Fruit fly (Drosophila melanogaster) whole organism, embryonic: ENCODE results near the gene CG31495.
A peak's percentile ranks its signal among the peaks of the same experiment; 100 is the strongest.

Experiments used
- Bgb ChIP-seq: fragments of 200-800 bp; sonication (Bioruptor generic); IDR thresholded peaks from 2 replicates; pipeline ENCODE4 v1.3.6; 2022; ENCODE audit warnings: missing biosample characterization, missing genetic modification characterization; ENCODE audit not compliant: partially characterized antibody
- CG10366 ChIP-seq: fragments of 200-800 bp; sonication (Bioruptor generic); IDR thresholded peaks from 2 replicates; pipeline ENCODE4 v1.3.6; 2022; ENCODE audit warnings: missing biosample characterization, missing genetic modification characterization
- CG11504 ChIP-seq: fragments of 200-800 bp; sonication (Bioruptor generic); optimal IDR thresholded peaks from 3 replicates; lab custom pipeline; 2019; ENCODE audit warnings: missing biosample characterization, mild to moderate bottlenecking, missing genetic modification characterization, moderate library complexity
- CG12942 ChIP-seq: fragments of 200-800 bp; sonication (Bioruptor generic); optimal IDR thresholded peaks from 3 replicates; lab custom pipeline; 2016; ENCODE audit warnings: missing biosample characterization, missing genetic modification characterization
- CG13894 ChIP-seq: fragments of 200-800 bp; sonication (Bioruptor generic); optimal IDR thresholded peaks from 3 replicates; lab custom pipeline; 2018; ENCODE audit warnings: missing biosample characterization, mild to moderate bottlenecking, missing genetic modification characterization, moderate library complexity
- CG14050 ChIP-seq: fragments of 200-800 bp; sonication (Bioruptor generic); IDR thresholded peaks from 3 replicates; pipeline ENCODE4 v1.3.6; 2022; ENCODE audit warnings: missing biosample characterization, missing genetic modification characterization
- CG18262 ChIP-seq: fragments of 200-800 bp; optimal IDR thresholded peaks from 3 replicates; lab custom pipeline; 2019; ENCODE audit warnings: missing biosample characterization, mild to moderate bottlenecking, missing genetic modification characterization, moderate library complexity
- CG31224 ChIP-seq: fragments of 200-800 bp; sonication (Bioruptor generic); IDR thresholded peaks from 2 replicates; pipeline ENCODE4 v1.3.6; 2022; ENCODE audit warnings: missing biosample characterization, missing genetic modification characterization
- CG3838 ChIP-seq: fragments of 200-800 bp; sonication (Bioruptor generic); optimal IDR thresholded peaks from 3 replicates; lab custom pipeline; 2016; ENCODE audit warnings: missing biosample characterization, missing genetic modification characterization
- CG5953 ChIP-seq: fragments of 200-800 bp; sonication (Bioruptor generic); IDR thresholded peaks from 2 replicates; pipeline ENCODE4 v1.3.6; 2022; ENCODE audit warnings: missing biosample characterization, missing genetic modification characterization
- CG6683 ChIP-seq: fragments of 200-800 bp; sonication (Bioruptor generic); optimal IDR thresholded peaks from 2 replicates; lab custom pipeline; 2017; ENCODE audit warnings: missing biosample characterization, mild to moderate bottlenecking, missing genetic modification characterization, missing genetic modification reagents
- CG6765 ChIP-seq: fragments of 200-800 bp; sonication (Bioruptor generic); optimal IDR thresholded peaks from 3 replicates; lab custom pipeline; 2017; ENCODE audit warnings: missing biosample characterization, mild to moderate bottlenecking, missing genetic modification characterization
- Dek ChIP-seq: fragments of 200-800 bp; sonication (Bioruptor generic); optimal IDR thresholded peaks from 3 replicates; lab custom pipeline; 2019; ENCODE audit warnings: missing biosample characterization, mild to moderate bottlenecking, missing genetic modification characterization, moderate library complexity
- E2f1 ChIP-seq: fragments of 200-800 bp; sonication (Bioruptor generic); IDR thresholded peaks from 2 replicates; pipeline ENCODE4 v1.3.6; 2022; ENCODE audit warnings: missing biosample characterization, missing genetic modification characterization
- Ets65A ChIP-seq: fragments of 200-800 bp; sonication (Bioruptor generic); peaks from one replicate; lab custom pipeline; 2016; ENCODE audit warnings: missing biosample characterization, missing genetic modification characterization
- Hr51 ChIP-seq, 2 experiments: fragments of 200-800 bp; sonication (Bioruptor generic); optimal IDR thresholded peaks; 2 replicates in 1 of 2; 3 replicates in 1 of 2; lab custom pipeline; 2016 to 2018; ENCODE audit warnings: missing biosample characterization in 2 of 2, missing genetic modification characterization in 2 of 2, mild to moderate bottlenecking in 1 of 2, moderate library complexity in 1 of 2
- Kr ChIP-seq: fragments of 200-800 bp; sonication (Bioruptor generic); optimal IDR thresholded peaks from 2 replicates; lab custom pipeline; 2017; ENCODE audit warnings: missing biosample characterization, mild to moderate bottlenecking, missing genetic modification characterization
- Mrtf ChIP-seq: fragments of 200-800 bp; sonication (Bioruptor generic); IDR thresholded peaks from 3 replicates; pipeline ENCODE4 v1.3.6; 2022; ENCODE audit warnings: missing biosample characterization, missing genetic modification characterization
- NC2α ChIP-seq: fragments of 200-800 bp; sonication (Bioruptor generic); optimal IDR thresholded peaks from 2 replicates; lab custom pipeline; 2016; ENCODE audit warnings: missing biosample characterization, missing genetic modification characterization
- Opbp ChIP-seq: fragments of 200-800 bp; sonication (Bioruptor generic); IDR thresholded peaks from 3 replicates; pipeline ENCODE4 v1.3.6; 2022; ENCODE audit warnings: missing biosample characterization, missing genetic modification characterization; ENCODE audit not compliant: partially characterized antibody
- Spps ChIP-seq: fragments of 200-800 bp; sonication (Bioruptor generic); optimal IDR thresholded peaks from 2 replicates; lab custom pipeline; 2018; ENCODE audit warnings: missing biosample characterization, mild to moderate bottlenecking, missing genetic modification characterization
- Xbp1 ChIP-seq: fragments of 200-800 bp; sonication (Bioruptor generic); optimal IDR thresholded peaks from 3 replicates; lab custom pipeline; 2016; ENCODE audit warnings: missing biosample characterization, mild to moderate bottlenecking, missing genetic modification characterization
- abd-A ChIP-seq: fragments of 200-800 bp; sonication (Bioruptor generic); optimal IDR thresholded peaks from 3 replicates; lab custom pipeline; 2019; ENCODE audit warnings: missing biosample characterization, mild to moderate bottlenecking, missing genetic modification characterization, moderate library complexity
- amos ChIP-seq: fragments of 200-800 bp; sonication (Bioruptor generic); IDR thresholded peaks from 2 replicates; pipeline ENCODE4 v1.3.6; 2022; ENCODE audit warnings: missing biosample characterization, missing genetic modification characterization; ENCODE audit not compliant: partially characterized antibody
- ase ChIP-seq: fragments of 200-800 bp; sonication (Bioruptor generic); IDR thresholded peaks from 3 replicates; pipeline ENCODE4 v1.3.6; 2022; ENCODE audit warnings: missing biosample characterization, missing genetic modification characterization
- ato ChIP-seq: fragments of 200-800 bp; sonication (Bioruptor generic); IDR thresholded peaks from 2 replicates; pipeline ENCODE4 v1.3.6; 2022; ENCODE audit warnings: missing biosample characterization, missing genetic modification characterization; ENCODE audit not compliant: partially characterized antibody
- bcd ChIP-seq: fragments of 200-800 bp; sonication (Bioruptor generic); optimal IDR thresholded peaks from 2 replicates; lab custom pipeline; 2017; ENCODE audit warnings: missing biosample characterization, mild to moderate bottlenecking, missing genetic modification characterization
- cas ChIP-seq: fragments of 200-800 bp; sonication (Bioruptor generic); IDR thresholded peaks from 2 replicates; pipeline ENCODE4 v1.3.6; 2022; ENCODE audit warnings: missing biosample characterization, missing genetic modification characterization
- cato ChIP-seq: fragments of 200-800 bp; sonication (Bioruptor generic); optimal IDR thresholded peaks from 2 replicates; lab custom pipeline; 2016; ENCODE audit warnings: missing biosample characterization, missing genetic modification characterization, borderline replicate concordance
- ci ChIP-seq: fragments of 200-800 bp; sonication (Bioruptor generic); IDR thresholded peaks from 3 replicates; pipeline ENCODE4 v1.3.6; 2022; ENCODE audit warnings: missing biosample characterization, missing genetic modification characterization
- dysf ChIP-seq: fragments of 200-800 bp; sonication (Bioruptor generic); IDR thresholded peaks from 3 replicates; pipeline ENCODE4 v1.3.6; 2022; ENCODE audit warnings: missing biosample characterization, missing genetic modification characterization
- gcm ChIP-seq: fragments of 200-800 bp; sonication (Bioruptor generic); optimal IDR thresholded peaks from 2 replicates; lab custom pipeline; 2019; ENCODE audit warnings: missing biosample characterization, mild to moderate bottlenecking, missing genetic modification characterization, moderate library complexity
- gro ChIP-seq: fragments of 200-800 bp; sonication (Bioruptor generic); optimal IDR thresholded peaks from 2 replicates; lab custom pipeline; 2016; ENCODE audit warnings: missing biosample characterization, missing genetic modification characterization
- ham ChIP-seq: fragments of 200-800 bp; sonication (Bioruptor generic); IDR thresholded peaks from 2 replicates; pipeline ENCODE4 v1.3.6; 2022; ENCODE audit warnings: missing biosample characterization, missing genetic modification characterization
- knrl ChIP-seq: fragments of 200-800 bp; sonication (Bioruptor generic); IDR thresholded peaks from 3 replicates; pipeline ENCODE4 v1.3.6; 2022; ENCODE audit warnings: missing biosample characterization, missing genetic modification characterization; ENCODE audit not compliant: partially characterized antibody
- mirr ChIP-seq: fragments of 200-800 bp; sonication (Bioruptor generic); optimal IDR thresholded peaks from 3 replicates; lab custom pipeline; 2018; ENCODE audit warnings: missing biosample characterization, mild to moderate bottlenecking, missing genetic modification characterization
- onecut ChIP-seq: fragments of 200-800 bp; sonication (Bioruptor generic); IDR thresholded peaks from 2 replicates; pipeline ENCODE4 v1.3.6; 2022; ENCODE audit warnings: missing biosample characterization, missing genetic modification characterization
- otp ChIP-seq: fragments of 200-800 bp; sonication (Bioruptor generic); IDR thresholded peaks from 3 replicates; pipeline ENCODE4, ENCODE4 v1.3.6; 2022; ENCODE audit warnings: missing biosample characterization, missing genetic modification characterization
- pros ChIP-seq: fragments of 200-800 bp; sonication (Bioruptor generic); optimal IDR thresholded peaks from 3 replicates; lab custom pipeline; 2019; ENCODE audit warnings: missing biosample characterization, mild to moderate bottlenecking, missing genetic modification characterization, moderate library complexity
- scrt ChIP-seq: fragments of 200-800 bp; sonication (Bioruptor generic); optimal IDR thresholded peaks from 2 replicates; lab custom pipeline; 2018; ENCODE audit warnings: missing biosample characterization, mild to moderate bottlenecking, missing genetic modification characterization, moderate library complexity
- z ChIP-seq: fragments of 200-800 bp; sonication (Bioruptor generic); IDR thresholded peaks from 3 replicates; pipeline ENCODE4 v1.3.6; 2022; ENCODE audit warnings: missing biosample characterization, missing genetic modification characterization

CG31495 gene

DNA sequence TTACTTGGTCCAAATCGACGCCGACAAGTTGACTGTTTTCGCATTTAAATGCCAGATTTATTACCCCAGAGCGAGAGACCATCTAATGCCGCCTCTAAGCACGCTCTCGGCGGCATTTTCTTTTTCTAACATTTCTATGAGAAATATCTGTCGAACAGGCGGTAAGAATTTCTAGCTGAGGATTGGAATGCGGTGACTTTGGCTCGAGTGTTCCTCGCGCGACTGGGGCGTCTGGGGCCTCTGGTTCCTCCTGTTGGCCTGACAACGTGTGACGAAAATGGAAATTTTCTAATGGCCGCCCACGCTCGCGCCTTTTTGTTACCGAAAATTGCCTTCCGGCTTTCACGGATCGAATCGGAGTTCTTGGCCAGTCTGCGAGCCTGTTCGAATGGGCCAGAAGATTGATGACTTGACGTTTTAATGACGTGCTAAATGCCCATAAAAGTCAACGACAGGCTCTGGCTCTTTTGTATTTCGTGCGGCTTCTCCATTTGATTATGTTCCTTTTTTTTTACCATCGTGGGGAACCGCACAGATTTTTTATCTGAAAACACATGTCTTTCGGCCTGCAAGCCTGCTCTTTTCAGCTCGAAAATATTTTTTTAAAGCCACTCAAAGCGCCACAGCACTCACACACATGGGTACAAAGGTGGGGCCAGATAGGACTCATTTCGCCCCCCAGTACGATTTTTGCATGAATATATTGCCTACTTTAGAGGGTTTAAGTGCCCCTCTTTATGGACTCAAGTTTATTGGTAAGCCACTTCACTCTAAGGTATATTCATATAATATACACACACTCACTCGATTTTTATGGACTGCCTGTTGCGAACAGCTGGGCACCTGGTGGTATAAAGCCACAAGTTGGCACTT is 38.3 kb downstream of the CG31495 start (continued):
- TF ChIP-seq pros (GFP tag; lab: Kevin White, UChicago) = peak; percentile 13
- peak; percentile 13; the same call in 1 of the 2 replicates for TF ChIP-seq E2f1 (GFP tag; lab: Robert Waterston, UW)
- no peak for TF ChIP-seq ato (GFP tag; lab: Robert Waterston, UW)
- TF ChIP-seq Bgb (GFP tag; lab: Robert Waterston, UW) = peak; percentile 35; the same call in 1 of the 2 replicates
- peak; percentile 61 for TF ChIP-seq Ets65A
- no peak for TF ChIP-seq Spps (tag; lab: Kevin White, UChicago)
- no peak for TF ChIP-seq Xbp1 (GFP tag; lab: Kevin White, UChicago)
- peak; percentile 84 for TF ChIP-seq z (GFP tag; lab: Robert Waterston, UW)
- TF ChIP-seq CG11504 = no peak
- peak; percentile 98 for TF ChIP-seq scrt (GFP tag; lab: Kevin White, UChicago)
- TF ChIP-seq Mrtf = no peak
- no peak for TF ChIP-seq CG12942 (GFP tag; lab: Kevin White, UChicago)
- no peak for TF ChIP-seq Dek (tag; lab: Kevin White, UChicago)
- peak; percentile 35 for TF ChIP-seq gro
- peak; percentile 22 for TF ChIP-seq mirr
- no peak for TF ChIP-seq CG13894 (tag; lab: Kevin White, UChicago)
- TF ChIP-seq ci (GFP tag; lab: Robert Waterston, UW) = no peak
- no peak for TF ChIP-seq CG6683
- no peak for TF ChIP-seq cato
- no peak for TF ChIP-seq CG10366 (GFP tag; lab: Robert Waterston, UW)
- TF ChIP-seq onecut (GFP tag; lab: Robert Waterston, UW) = no peak
- peak; percentile 87 for TF ChIP-seq CG31224
- no peak for TF ChIP-seq ase
- no peak for TF ChIP-seq otp
- no peak for TF ChIP-seq CG3838 (GFP tag; lab: Kevin White, UChicago)
- TF ChIP-seq dysf (GFP tag; lab: Robert Waterston, UW) = no peak
- no peak for TF ChIP-seq Opbp (GFP tag; lab: Robert Waterston, UW)
- no peak for TF ChIP-seq NC2α (GFP tag; lab: Kevin White, UChicago)
- no peak for TF ChIP-seq amos
- TF ChIP-seq abd-A = peak; percentile 98
- TF ChIP-seq bcd = no peak
- no peak for TF ChIP-seq knrl (GFP tag; lab: Robert Waterston, UW)
- TF ChIP-seq cas = no peak
- TF ChIP-seq gcm (GFP tag; lab: Kevin White, UChicago) = no peak
- no peak for TF ChIP-seq CG14050
- no peak for TF ChIP-seq ham
- no peak for TF ChIP-seq CG6765 (GFP tag; lab: Kevin White, UChicago)
- TF ChIP-seq CG18262 = no peak
- TF ChIP-seq Kr (GFP tag; lab: Kevin White, UChicago) = no peak
- TF ChIP-seq Hr51 (GFP tag; optimal IDR thresholded peaks at IDR 0.05; lab: Kevin White, UChicago) = peak in 1 of 2 experiments; percentile 16
- TF ChIP-seq CG5953 (GFP tag; lab: Robert Waterston, UW) = no peak
